In the genomic region with DNA sequence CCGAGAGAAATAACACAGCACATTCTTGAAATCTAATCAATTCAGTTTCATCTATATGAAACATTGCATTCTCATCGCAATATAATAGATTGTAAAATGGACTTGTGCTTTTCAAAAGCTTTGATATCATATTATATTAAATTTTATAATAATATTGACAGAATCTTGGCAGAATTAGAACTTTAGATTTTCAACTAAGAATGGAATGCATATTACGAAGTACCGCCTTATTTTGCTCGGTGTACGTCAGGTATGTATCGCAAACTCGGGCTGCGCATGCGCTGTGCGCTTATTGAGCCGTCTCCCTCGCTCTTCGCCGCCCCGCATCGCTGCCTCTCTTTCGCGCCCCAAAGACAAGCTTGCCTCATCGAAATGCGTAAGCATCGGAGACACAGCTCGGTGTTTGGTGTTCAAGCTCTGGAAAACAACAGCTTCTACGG, we compare ENCODE assay signal across 1 fruit fly cellular context.
A peak's percentile ranks its signal among the peaks of the same experiment; 100 is the strongest.
TF ChIP-seq lines count a peak whose summit lies in the region.

No protein-coding gene starts in this region.

TF ChIP-seq in whole organism, embryonic, 481 proteins besides CTCF, POLR2A, EP300 and RAD21 (continued from another document and continues in another):
- TF ChIP-seq CG5953 (GFP tag; IDR thresholded peaks at IDR 0.05; lab: Robert Waterston, UW) (peak; percentile 39; the same call in 1 of the 2 replicates), nerfin-2 (GFP tag; IDR thresholded peaks at IDR 0.05; lab: Robert Waterston, UW; ENCODE audit: partially characterized antibody) (no peak), Lpt (GFP tag; optimal IDR thresholded peaks at IDR 0.05; lab: Kevin White, UChicago) (no peak), CG30403 (GFP tag; optimal IDR thresholded peaks at IDR 0.05; lab: Kevin White, UChicago) (peak; percentile 83), CG15073 (GFP tag; optimal IDR thresholded peaks at IDR 0.05; lab: Kevin White, UChicago) (no peak), crol (GFP tag; IDR thresholded peaks at IDR 0.05; lab: Robert Waterston, UW) (peak; percentile 34; the same call in 1 of the 2 replicates), CG13775 (GFP tag; optimal IDR thresholded peaks at IDR 0.05; lab: Kevin White, UChicago) (peak; percentile 90), CG9876 (GFP tag; optimal IDR thresholded peaks at IDR 0.05; lab: Kevin White, UChicago) (no peak), Ets65A (GFP tag; lab: Kevin White, UChicago) (peak; percentile 33), CG33557 (GFP tag; optimal IDR thresholded peaks at IDR 0.05; lab: Kevin White, UChicago) (peak; percentile 92), Gsc (GFP tag; IDR thresholded peaks at IDR 0.05; lab: Robert Waterston, UW) (peak; percentile 61), CG12236 (GFP tag; optimal IDR thresholded peaks at IDR 0.05; lab: Kevin White, UChicago) (no peak), gfzf (GFP tag; optimal IDR thresholded peaks at IDR 0.05; lab: Kevin White, UChicago) (no peak), CG10979 (tag; optimal IDR thresholded peaks at IDR 0.05; lab: Kevin White, UChicago) (peak; percentile 95), Nf-YA (GFP tag; IDR thresholded peaks at IDR 0.05; lab: Robert Waterston, UW) (0 out of 2 replicates have a peak, but pooled peaks have one; percentile 28), esg (GFP tag; conservative IDR thresholded peaks at IDR 0.05; lab: Robert Waterston, UW) (peak; percentile 86), Dref (GFP tag; IDR thresholded peaks at IDR 0.05; lab: Robert Waterston, UW) (no peak), CG10274 (GFP tag; optimal IDR thresholded peaks at IDR 0.05; lab: Kevin White, UChicago) (peak; percentile 64), Bdp1 (GFP tag; optimal IDR thresholded peaks at IDR 0.05; lab: Kevin White, UChicago) (no peak), pfk (GFP tag; optimal IDR thresholded peaks at IDR 0.05; lab: Kevin White, UChicago) (peak; percentile 14), Hr78 (GFP tag; optimal IDR thresholded peaks at IDR 0.05; lab: Kevin White, UChicago) (peak in 1 of 2 experiments; percentile 79), zf30C (GFP tag; optimal IDR thresholded peaks at IDR 0.05; lab: Kevin White, UChicago) (peak; percentile 89), Rx (GFP tag; IDR thresholded peaks at IDR 0.05; lab: Robert Waterston, UW) (peak; percentile 64), Nf-YC (tag; optimal IDR thresholded peaks at IDR 0.05; lab: Kevin White, UChicago) (peak; percentile 88), CG18764 (GFP tag; optimal IDR thresholded peaks at IDR 0.05; lab: Kevin White, UChicago) (peak; percentile 44), kay (GFP tag; optimal IDR thresholded peaks at IDR 0.05; lab: Kevin White, UChicago) (peak; percentile 55), CG3065 (GFP tag; optimal IDR thresholded peaks at IDR 0.05; lab: Kevin White, UChicago) (peak; percentile 35), Doc3 (GFP tag; IDR thresholded peaks at IDR 0.05; lab: Robert Waterston, UW; ENCODE audit: partially characterized antibody) (no peak), CG8281 (tag; optimal IDR thresholded peaks at IDR 0.05; lab: Kevin White, UChicago) (peak; percentile 80), CG6854 (GFP tag; optimal IDR thresholded peaks at IDR 0.05; lab: Kevin White, UChicago) (peak; percentile 84), ci (GFP tag; IDR thresholded peaks at IDR 0.05; lab: Robert Waterston, UW) (peak; percentile 84), CG15011 (GFP tag; optimal IDR thresholded peaks at IDR 0.05; lab: Kevin White, UChicago) (peak; percentile 77), CG34224 (GFP tag; IDR thresholded peaks at IDR 0.05; lab: Robert Waterston, UW; ENCODE audit: partially characterized antibody) (no peak), bigmax (GFP tag; optimal IDR thresholded peaks at IDR 0.05; lab: Kevin White, UChicago) (no peak), CG7786 (GFP tag; optimal IDR thresholded peaks at IDR 0.05; lab: Kevin White, UChicago) (no peak), Dll (GFP tag; IDR thresholded peaks at IDR 0.05; lab: Robert Waterston, UW; ENCODE audit: partially characterized antibody) (no peak), CG11696 (GFP tag; IDR thresholded peaks at IDR 0.05; lab: Robert Waterston, UW) (peak; percentile 54), CG9437 (GFP tag; optimal IDR thresholded peaks at IDR 0.05; lab: Kevin White, UChicago) (peak; percentile 85), TFAM (GFP tag; optimal IDR thresholded peaks at IDR 0.05; lab: Kevin White, UChicago) (peak; percentile 2), Fer3 (tag; optimal IDR thresholded peaks at IDR 0.05; lab: Kevin White, UChicago) (peak; percentile 86), Dbx (GFP tag; IDR thresholded peaks at IDR 0.05; lab: Robert Waterston, UW) (peak; percentile 82), bowl (GFP tag; IDR thresholded peaks at IDR 0.05; lab: Robert Waterston, UW) (peak; percentile 58; the same call in 1 of the 2 replicates), tll (GFP tag; optimal IDR thresholded peaks at IDR 0.05; lab: Kevin White, UChicago) (peak in 1 of 2 experiments; percentile 38), Hmr (GFP tag; optimal IDR thresholded peaks at IDR 0.05; lab: Kevin White, UChicago) (peak; percentile 87), CG3407 (GFP tag; optimal IDR thresholded peaks at IDR 0.05; lab: Kevin White, UChicago) (peak; percentile 82), Adf1 (GFP tag; IDR thresholded peaks at IDR 0.05; lab: Robert Waterston, UW) (peak; percentile 44; the same call in 1 of the 2 replicates), cg (GFP tag; optimal IDR thresholded peaks at IDR 0.05; lab: Kevin White, UChicago) (no peak), CG14860 (GFP tag; IDR thresholded peaks at IDR 0.05; lab: Robert Waterston, UW; ENCODE audit: partially characterized antibody) (no peak), zen (tag; optimal IDR thresholded peaks at IDR 0.05; lab: Kevin White, UChicago) (peak; percentile 93), CG17802 (tag; optimal IDR thresholded peaks at IDR 0.05; lab: Kevin White, UChicago) (peak; percentile 53), PHDP (tag; optimal IDR thresholded peaks at IDR 0.05; lab: Kevin White, UChicago) (peak; percentile 90), CG1233 (GFP tag; optimal IDR thresholded peaks at IDR 0.05; lab: Kevin White, UChicago) (peak; percentile 89), CG1602 (GFP tag; optimal IDR thresholded peaks at IDR 0.05; lab: Kevin White, UChicago) (peak; percentile 79), seq (GFP tag; IDR thresholded peaks at IDR 0.05; lab: Robert Waterston, UW) (peak; percentile 84), abd-A (tag; optimal IDR thresholded peaks at IDR 0.05; lab: Kevin White, UChicago) (peak; percentile 59), dysf (GFP tag; IDR thresholded peaks at IDR 0.05; lab: Robert Waterston, UW) (peak; percentile 93), CG12744 (GFP tag; optimal IDR thresholded peaks at IDR 0.05; lab: Kevin White, UChicago) (no peak), Pdp1 (GFP tag; optimal IDR thresholded peaks at IDR 0.05; lab: Kevin White, UChicago) (no peak), CG17361 (GFP tag; IDR thresholded peaks at IDR 0.05; lab: Robert Waterston, UW) (peak; percentile 98), caup (GFP tag; optimal IDR thresholded peaks at IDR 0.05; lab: Kevin White, UChicago; ENCODE audit: severe bottlenecking) (peak; percentile 86), hkb (optimal IDR thresholded peaks at IDR 0.05; lab: Kevin White, UChicago) (no peak), hkb (GFP tag; IDR thresholded peaks at IDR 0.05; lab: Robert Waterston, UW) (peak; percentile 88), CG10959 (GFP tag; IDR thresholded peaks at IDR 0.05; lab: Robert Waterston, UW) (peak; percentile 73), CG2889 (GFP tag; IDR thresholded peaks at IDR 0.05; lab: Robert Waterston, UW) (0 out of 3 replicates have a peak, but pooled peaks have one; percentile 59), inv (GFP tag; IDR thresholded peaks at IDR 0.05; lab: Robert Waterston, UW; ENCODE audit: partially characterized antibody) (no peak), ap (GFP tag; IDR thresholded peaks at IDR 0.05; lab: Robert Waterston, UW) (peak; percentile 82), HmgZ (tag; optimal IDR thresholded peaks at IDR 0.05; lab: Kevin White, UChicago) (peak; percentile 82), CG6813 (GFP tag; optimal IDR thresholded peaks at IDR 0.05; lab: Kevin White, UChicago) (peak; percentile 79), gcm (GFP tag; optimal IDR thresholded peaks at IDR 0.05; lab: Kevin White, UChicago) (peak; percentile 92), Deaf1 (tag; optimal IDR thresholded peaks at IDR 0.05; lab: Kevin White, UChicago) (peak; percentile 73), trem (tag; optimal IDR thresholded peaks at IDR 0.05; lab: Kevin White, UChicago) (peak; percentile 86), Chrac-16 (GFP tag; optimal IDR thresholded peaks at IDR 0.05; lab: Kevin White, UChicago) (peak; percentile 73), CG12155 (GFP tag; optimal IDR thresholded peaks at IDR 0.05; lab: Kevin White, UChicago) (peak; percentile 67), CG7987 (GFP tag; optimal IDR thresholded peaks at IDR 0.05; lab: Kevin White, UChicago) (peak; percentile 61), Hr39 (optimal IDR thresholded peaks at IDR 0.05; lab: Kevin White, UChicago) (no peak), CG11504 (tag; optimal IDR thresholded peaks at IDR 0.05; lab: Kevin White, UChicago) (peak; percentile 93), Sry-β (GFP tag; optimal IDR thresholded peaks at IDR 0.05; lab: Kevin White, UChicago) (peak; percentile 33), CG16815 (GFP tag; optimal IDR thresholded peaks at IDR 0.05; lab: Kevin White, UChicago) (peak; percentile 89), CG42726 (GFP tag; IDR thresholded peaks at IDR 0.05; lab: Robert Waterston, UW; ENCODE audit: partially characterized antibody) (no peak), CG4854 (GFP tag; optimal IDR thresholded peaks at IDR 0.05; lab: Kevin White, UChicago) (no peak), ind (GFP tag; optimal IDR thresholded peaks at IDR 0.05; lab: Kevin White, UChicago) (peak; percentile 77), Nf-YB (GFP tag; optimal IDR thresholded peaks at IDR 0.05; lab: Kevin White, UChicago) (peak; percentile 78), CG34376 (GFP tag; optimal IDR thresholded peaks at IDR 0.05; lab: Kevin White, UChicago) (peak; percentile 81), pros (GFP tag; optimal IDR thresholded peaks at IDR 0.05; lab: Kevin White, UChicago) (peak; percentile 53), ro (GFP tag; IDR thresholded peaks at IDR 0.05; lab: Robert Waterston, UW) (peak; percentile 78), ssp (GFP tag; IDR thresholded peaks at IDR 0.05; lab: Robert Waterston, UW) (peak; percentile 78), CG2116 (GFP tag; optimal IDR thresholded peaks at IDR 0.05; lab: Kevin White, UChicago) (peak; percentile 41), HmgD (GFP tag; optimal IDR thresholded peaks at IDR 0.05; lab: Kevin White, UChicago) (no peak), CG4424 (GFP tag; optimal IDR thresholded peaks at IDR 0.05; lab: Kevin White, UChicago) (peak; percentile 85), CG13624 (GFP tag; optimal IDR thresholded peaks at IDR 0.05; lab: Kevin White, UChicago) (no peak), CG6254 (GFP tag; optimal IDR thresholded peaks at IDR 0.05; lab: Kevin White, UChicago) (peak; percentile 85), CG8359 (GFP tag; optimal IDR thresholded peaks at IDR 0.05; lab: Kevin White, UChicago; ENCODE audit: borderline replicate concordance) (peak; percentile 64), CG17186 (GFP tag; optimal IDR thresholded peaks at IDR 0.05; lab: Kevin White, UChicago) (peak; percentile 54), insv (GFP tag; optimal IDR thresholded peaks at IDR 0.05; lab: Kevin White, UChicago) (peak in 1 of 2 experiments; percentile 47), aop (GFP tag; IDR thresholded peaks at IDR 0.05; lab: Robert Waterston, UW) (0 out of 2 replicates have a peak, but pooled peaks have one; percentile 46), Dip3 (GFP tag; optimal IDR thresholded peaks at IDR 0.05; lab: Kevin White, UChicago) (peak; percentile 35), ara (GFP tag; IDR thresholded peaks at IDR 0.05; lab: Robert Waterston, UW) (peak; percentile 88), CG3847 (GFP tag; IDR thresholded peaks at IDR 0.05; lab: Robert Waterston, UW) (peak; percentile 77), CG7839 (tag; optimal IDR thresholded peaks at IDR 0.05; lab: Kevin White, UChicago) (peak; percentile 95), Ada2b (GFP tag; IDR thresholded peaks at IDR 0.05; lab: Robert Waterston, UW) (peak; percentile 74), z (GFP tag; IDR thresholded peaks at IDR 0.05; lab: Robert Waterston, UW) (no peak), CG11093 (GFP tag; IDR thresholded peaks at IDR 0.05; lab: Robert Waterston, UW) (peak; percentile 87), Side (GFP tag; optimal IDR thresholded peaks at IDR 0.05; lab: Kevin White, UChicago) (no peak), YL-1 (GFP tag; optimal IDR thresholded peaks at IDR 0.05; lab: Kevin White, UChicago) (peak; percentile 77), otp (GFP tag; IDR thresholded peaks at IDR 0.05; lab: Robert Waterston, UW) (peak; percentile 74), CG4282 (GFP tag; optimal IDR thresholded peaks at IDR 0.05; lab: Kevin White, UChicago) (no peak), Ssrp (tag; optimal IDR thresholded peaks at IDR 0.05; lab: Kevin White, UChicago) (peak; percentile 93), Trl (optimal IDR thresholded peaks at IDR 0.05; lab: Kevin White, UChicago) (no peak), Trl (GFP tag; optimal IDR thresholded peaks at IDR 0.05; lab: Kevin White, UChicago) (no peak), Kr (GFP tag; optimal IDR thresholded peaks at IDR 0.05; lab: Kevin White, UChicago) (no peak), CG5245 (GFP tag; optimal IDR thresholded peaks at IDR 0.05; lab: Kevin White, UChicago) (peak; percentile 11), exex (tag; optimal IDR thresholded peaks at IDR 0.05; lab: Kevin White, UChicago) (peak; percentile 67), Spps (tag; optimal IDR thresholded peaks at IDR 0.05; lab: Kevin White, UChicago) (peak; percentile 80), da (GFP tag; optimal IDR thresholded peaks at IDR 0.05; lab: Kevin White, UChicago) (no peak), CG14441 (GFP tag; IDR thresholded peaks at IDR 0.05; lab: Robert Waterston, UW) (peak; percentile 81), CG3838 (GFP tag; optimal IDR thresholded peaks at IDR 0.05; lab: Kevin White, UChicago) (no peak), CG15479 (GFP tag; optimal IDR thresholded peaks at IDR 0.05; lab: Kevin White, UChicago) (peak; percentile 62), vnd (GFP tag; IDR thresholded peaks at IDR 0.05; lab: Robert Waterston, UW; ENCODE audit: partially characterized antibody) (no peak), Atf3 (GFP tag; optimal IDR thresholded peaks at IDR 0.05; lab: Kevin White, UChicago) (no peak), CG4617 (GFP tag; optimal IDR thresholded peaks at IDR 0.05; lab: Kevin White, UChicago; ENCODE audit: borderline replicate concordance) (peak; percentile 25), Dip2 (GFP tag; IDR thresholded peaks at IDR 0.05; lab: Robert Waterston, UW) (0 out of 2 replicates have a peak, but pooled peaks have one; percentile 34), sima (GFP tag; optimal IDR thresholded peaks at IDR 0.05; lab: Kevin White, UChicago) (no peak), Asciz (GFP tag; optimal IDR thresholded peaks at IDR 0.05; lab: Kevin White, UChicago) (peak; percentile 89), CG10366 (GFP tag; IDR thresholded peaks at IDR 0.05; lab: Robert Waterston, UW) (peak; percentile 74), CG17328 (GFP tag; IDR thresholded peaks at IDR 0.05; lab: Robert Waterston, UW) (peak; percentile 78)
